Worm (Caenorhabditis elegans): ENCODE measurements around the gene grl-23.

DNA sequence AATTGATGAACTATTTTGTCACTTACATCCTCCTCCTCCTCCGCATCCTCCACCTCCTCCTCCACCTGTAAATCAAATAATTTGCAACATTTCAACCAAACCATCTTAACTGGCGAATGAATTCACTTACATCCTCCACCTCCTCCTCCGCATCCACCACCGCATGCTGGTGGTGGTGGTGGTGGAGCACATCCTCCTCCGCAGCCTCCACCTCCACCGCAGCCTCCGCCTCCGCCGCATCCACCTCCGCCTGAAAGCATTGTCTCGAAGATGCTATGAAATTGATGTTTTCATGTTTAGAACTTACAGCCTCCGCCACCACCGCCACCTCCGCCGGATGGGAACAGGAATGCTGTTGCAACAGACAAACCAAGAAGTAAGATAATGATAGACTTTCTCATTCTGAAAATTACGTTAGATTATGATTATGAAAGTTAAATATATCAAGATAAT lies at the start of gene grl-23:
- TF ChIP-seq tab-1 (GFP tag; IDR thresholded peaks at IDR 0.05) (no peak), T22C8.4 (GFP tag; IDR thresholded peaks at IDR 0.05) (no peak), ztf-23 (GFP tag; IDR thresholded peaks at IDR 0.05) (no peak), ref-1 (GFP tag; conservative IDR thresholded peaks at IDR 0.05) (no peak), med-1 (GFP tag; optimal IDR thresholded peaks at IDR 0.05; ENCODE audit: insufficient read depth) (no peak), ztf-29 (GFP tag; IDR thresholded peaks at IDR 0.05) (no peak), flt-1 (GFP tag; IDR thresholded peaks at IDR 0.05) (no peak)
